Fruit fly (Drosophila melanogaster): ENCODE results near the gene Ir75b.
"Not testable (repeated sequence)": the region's sequence is repeated elsewhere in the genome, so short reads cannot be mapped to it uniquely, and the experiment has no call there.

- TF ChIP-seq CG8478, CTCF (optimal IDR thresholded peaks at IDR 0.05): not testable (repeated sequence)
These were observed 38.2 kb upstream of the Ir75b start, which contains the start of gene CG34002 for dm6 chr3L:17858174-17858573.

Measured in S2 (cell line).